Worm (Caenorhabditis elegans) whole organism, L4/young adult: ENCODE measurements around the gene cpg-2.

Experiments used
- dao-5 ChIP-seq: sonication (generic microtip); optimal IDR thresholded peaks from 2 replicates; lab custom pipeline; 2016; ENCODE audit warnings: missing genotype, missing genetic modification characterization, moderate library complexity, missing compliant biosample characterization
- him-1 ChIP-seq: sonication (generic microtip); optimal IDR thresholded peaks from 2 replicates; lab custom pipeline; 2016; ENCODE audit warnings: missing genotype, missing genetic modification reagents, missing genetic modification characterization, missing compliant biosample characterization

ce11 chrIII:7107965-7108364, 4.2 kb upstream of the cpg-2 start, which contains the start of gene odd-1:
- TF ChIP-seq him-1 (tag; lab: Kevin White, UChicago) (no peak), dao-5 (tag; lab: Kevin White, UChicago) (no peak)
